Fruit fly (Drosophila melanogaster) whole organism, embryonic: ENCODE measurements around the gene Rsph3.

Source experiments
- CG16813 ChIP-seq: fragments of 200-800 bp; sonication (Bioruptor generic); IDR thresholded peaks from 3 replicates; pipeline ENCODE4 v1.3.6; 2022; ENCODE audit warnings: missing biosample characterization, missing genetic modification characterization; ENCODE audit not compliant: partially characterized antibody
- CG2120 ChIP-seq: fragments of 200-800 bp; sonication (Bioruptor generic); optimal IDR thresholded peaks from 3 replicates; lab custom pipeline; 2016; ENCODE audit warnings: missing biosample characterization, missing genetic modification characterization
- CG4328 ChIP-seq: fragments of 200-800 bp; sonication (Bioruptor generic); optimal IDR thresholded peaks from 3 replicates; lab custom pipeline; 2017; ENCODE audit warnings: missing biosample characterization, missing genetic modification reagents, missing genetic modification characterization
- CG4360 ChIP-seq: fragments of 200-800 bp; sonication (Bioruptor generic); IDR thresholded peaks from 2 replicates; pipeline ENCODE4 v1.3.6; 2022; ENCODE audit warnings: missing biosample characterization, missing genetic modification characterization
- CG6272 ChIP-seq: fragments of 200-800 bp; sonication (Bioruptor generic); IDR thresholded peaks from 2 replicates; pipeline ENCODE4 v1.3.6; 2022; ENCODE audit warnings: missing biosample characterization, missing genetic modification characterization
- CG6765 ChIP-seq: fragments of 200-800 bp; sonication (Bioruptor generic); optimal IDR thresholded peaks from 3 replicates; lab custom pipeline; 2017; ENCODE audit warnings: missing biosample characterization, mild to moderate bottlenecking, missing genetic modification characterization
- CG6854 ChIP-seq: fragments of 200-800 bp; sonication (Bioruptor generic); optimal IDR thresholded peaks from 3 replicates; lab custom pipeline; 2017; ENCODE audit warnings: missing biosample characterization, mild to moderate bottlenecking, missing genetic modification characterization
- CG7786 ChIP-seq: fragments of 200-800 bp; sonication (Bioruptor generic); optimal IDR thresholded peaks from 2 replicates; lab custom pipeline; 2016; ENCODE audit warnings: missing biosample characterization, missing genetic modification characterization
- CG8290 ChIP-seq, 3 experiments: fragments of 200-800 bp; sonication (Bioruptor generic); optimal IDR thresholded peaks; 2 replicates each; lab custom pipeline; 2016 to 2019; ENCODE audit warnings: missing biosample characterization in 3 of 3, missing genetic modification characterization in 3 of 3, mild to moderate bottlenecking in 2 of 3, moderate library complexity in 1 of 3
- CG8924 ChIP-seq: fragments of 200-800 bp; optimal IDR thresholded peaks from 3 replicates; lab custom pipeline; 2019; ENCODE audit warnings: missing biosample characterization, mild to moderate bottlenecking, missing genetic modification characterization, moderate library complexity
- CG9437 ChIP-seq: fragments of 200-800 bp; sonication (Bioruptor generic); optimal IDR thresholded peaks from 2 replicates; lab custom pipeline; 2018; ENCODE audit warnings: missing biosample characterization, mild to moderate bottlenecking, missing genetic modification characterization
- Chrac-16 ChIP-seq: fragments of 200-800 bp; sonication (Bioruptor generic); optimal IDR thresholded peaks from 3 replicates; lab custom pipeline; 2016; ENCODE audit warnings: missing biosample characterization, missing genetic modification characterization
- CoRest ChIP-seq: fragments of 200-800 bp; sonication (Bioruptor generic); optimal IDR thresholded peaks from 3 replicates; lab custom pipeline; 2018; ENCODE audit warnings: missing biosample characterization, mild to moderate bottlenecking, missing genetic modification characterization, moderate library complexity
- D19A ChIP-seq: fragments of 200-800 bp; optimal IDR thresholded peaks from 3 replicates; lab custom pipeline; 2019; ENCODE audit warnings: missing biosample characterization, mild to moderate bottlenecking, missing genetic modification characterization, moderate library complexity
- Dad ChIP-seq: fragments of 200-800 bp; sonication (Bioruptor generic); optimal IDR thresholded peaks from 3 replicates; lab custom pipeline; 2016; ENCODE audit warnings: missing biosample characterization, missing genetic modification characterization
- Deaf1 ChIP-seq: fragments of 200-800 bp; optimal IDR thresholded peaks from 3 replicates; lab custom pipeline; 2019; ENCODE audit warnings: missing biosample characterization, mild to moderate bottlenecking, missing genetic modification characterization, moderate library complexity
- HLH3B ChIP-seq: fragments of 200-800 bp; sonication (Bioruptor generic); IDR thresholded peaks from 2 replicates; pipeline ENCODE4 v1.3.6; 2022; ENCODE audit warnings: missing biosample characterization, missing genetic modification characterization
- HLH4C ChIP-seq: fragments of 200-800 bp; sonication (Bioruptor generic); IDR thresholded peaks from 3 replicates; pipeline ENCODE4 v1.3.6; 2022; ENCODE audit warnings: missing biosample characterization, missing genetic modification characterization; ENCODE audit not compliant: partially characterized antibody
- HLHmδ ChIP-seq: fragments of 200-800 bp; sonication (Bioruptor generic); optimal IDR thresholded peaks from 2 replicates; lab custom pipeline; 2018; ENCODE audit warnings: missing biosample characterization, mild to moderate bottlenecking, missing genetic modification characterization, moderate library complexity
- Med ChIP-seq: fragments of 200-800 bp; sonication (Bioruptor generic); peaks from one replicate; lab custom pipeline; 2016; ENCODE audit warnings: missing biosample characterization, missing genetic modification characterization, mild to moderate bottlenecking, inconsistent platforms, moderate library complexity
- Nf-YB ChIP-seq: fragments of 200-800 bp; sonication (Bioruptor generic); optimal IDR thresholded peaks from 3 replicates; lab custom pipeline; 2019; ENCODE audit warnings: missing biosample characterization, mild to moderate bottlenecking, missing genetic modification characterization, moderate library complexity
- Optix ChIP-seq: fragments of 200-800 bp; sonication (Bioruptor generic); IDR thresholded peaks from 3 replicates; pipeline ENCODE4 v1.3.6; 2022; ENCODE audit warnings: missing biosample characterization, missing genetic modification characterization
- Ssrp ChIP-seq: fragments of 200-800 bp; sonication (Bioruptor generic); optimal IDR thresholded peaks from 2 replicates; lab custom pipeline; 2018; ENCODE audit warnings: missing biosample characterization, mild to moderate bottlenecking, missing genetic modification characterization, moderate library complexity
- TFAM ChIP-seq: fragments of 200-800 bp; sonication (Bioruptor generic); optimal IDR thresholded peaks from 2 replicates; lab custom pipeline; 2017; ENCODE audit warnings: missing biosample characterization, missing genetic modification characterization, inconsistent platforms
- Vsx1 ChIP-seq: fragments of 200-800 bp; sonication (Bioruptor generic); optimal IDR thresholded peaks from 2 replicates; lab custom pipeline; 2017; ENCODE audit warnings: missing biosample characterization, mild to moderate bottlenecking, missing genetic modification characterization, missing genetic modification reagents
- abd-A ChIP-seq: fragments of 200-800 bp; sonication (Bioruptor generic); optimal IDR thresholded peaks from 3 replicates; lab custom pipeline; 2019; ENCODE audit warnings: missing biosample characterization, mild to moderate bottlenecking, missing genetic modification characterization, moderate library complexity
- al ChIP-seq: fragments of 200-800 bp; sonication (Bioruptor generic); IDR thresholded peaks from 2 replicates; pipeline ENCODE4 v1.3.6; 2022; ENCODE audit warnings: missing biosample characterization, missing genetic modification characterization
- chif ChIP-seq, 2 experiments: fragments of 200-800 bp; sonication (Bioruptor generic); optimal IDR thresholded peaks; 3 replicates each; lab custom pipeline; 2016; ENCODE audit warnings: missing biosample characterization in 2 of 2, missing genetic modification characterization in 2 of 2
- ci ChIP-seq: fragments of 200-800 bp; sonication (Bioruptor generic); IDR thresholded peaks from 3 replicates; pipeline ENCODE4 v1.3.6; 2022; ENCODE audit warnings: missing biosample characterization, missing genetic modification characterization
- dmrt11E ChIP-seq: fragments of 200-800 bp; sonication (Bioruptor generic); optimal IDR thresholded peaks from 3 replicates; lab custom pipeline; 2018; ENCODE audit warnings: missing biosample characterization, mild to moderate bottlenecking, missing genetic modification characterization, moderate library complexity
- ftz-f1 ChIP-seq: fragments of 200-800 bp; sonication (Bioruptor generic); optimal IDR thresholded peaks from 2 replicates; lab custom pipeline; 2016; ENCODE audit warnings: missing biosample characterization, missing genetic modification characterization
- gce ChIP-seq: fragments of 200-800 bp; sonication (Bioruptor generic); IDR thresholded peaks from 3 replicates; pipeline ENCODE4 v1.3.6; 2022; ENCODE audit warnings: missing biosample characterization, missing genetic modification characterization
- grn ChIP-seq: fragments of 200-800 bp; sonication (Bioruptor generic); optimal IDR thresholded peaks from 3 replicates; lab custom pipeline; 2017; ENCODE audit warnings: missing biosample characterization, missing genetic modification characterization
- hkb ChIP-seq, 2 experiments: fragments of 200-800 bp in 1 of 2; fragments of >200 bp in 1 of 2; sonication (Bioruptor generic) in 1 of 2; IDR thresholded peaks in 1 of 2; optimal IDR thresholded peaks in 1 of 2; 2 replicates each; pipeline versions ENCODE4 v1.3.6 to Lab custom; 2017 to 2022; ENCODE audit warnings: missing biosample characterization in 1 of 2, missing genetic modification characterization in 1 of 2
- insv ChIP-seq, 2 experiments: fragments of 200-800 bp; sonication (Bioruptor generic); optimal IDR thresholded peaks; 3 replicates each; lab custom pipeline; 2016 to 2018; ENCODE audit warnings: missing biosample characterization in 2 of 2, missing genetic modification characterization in 2 of 2
- inv ChIP-seq: fragments of 200-800 bp; sonication (Bioruptor generic); IDR thresholded peaks from 2 replicates; pipeline ENCODE4 v1.3.6; 2022; ENCODE audit warnings: missing biosample characterization, missing genetic modification characterization; ENCODE audit not compliant: partially characterized antibody
- lab ChIP-seq: fragments of 200-800 bp; sonication (Bioruptor generic); optimal IDR thresholded peaks from 3 replicates; lab custom pipeline; 2017; ENCODE audit warnings: missing biosample characterization, missing genetic modification characterization, mild to moderate bottlenecking, moderate library complexity, missing genetic modification reagents
- lilli ChIP-seq: fragments of 200-800 bp; sonication (Bioruptor generic); optimal IDR thresholded peaks from 3 replicates; lab custom pipeline; 2016; ENCODE audit warnings: missing biosample characterization, missing genetic modification characterization
- lov ChIP-seq, 2 experiments: fragments of 200-800 bp in 1 of 2; fragments of >200 bp in 1 of 2; sonication (Bioruptor generic) in 1 of 2; IDR thresholded peaks in 1 of 2; optimal IDR thresholded peaks in 1 of 2; 2 replicates in 1 of 2; 3 replicates in 1 of 2; pipeline versions ENCODE4 v1.3.6 to Lab custom; 2017 to 2022; ENCODE audit warnings: missing biosample characterization in 1 of 2, missing genetic modification characterization in 1 of 2
- pan ChIP-seq, 4 experiments: fragments of >200 bp in 3 of 4; fragments of 200-800 bp in 1 of 4; sonication (Bioruptor generic) in 1 of 4; optimal IDR thresholded peaks in 3 of 4; IDR thresholded peaks in 1 of 4; 2 replicates each; pipeline versions ENCODE4 v1.3.6 to Lab custom; 2017 to 2022; ENCODE audit warnings: missing biosample characterization in 2 of 4, missing genetic modification characterization in 2 of 4, mixed read lengths in 1 of 4
- pros ChIP-seq: fragments of 200-800 bp; sonication (Bioruptor generic); optimal IDR thresholded peaks from 3 replicates; lab custom pipeline; 2019; ENCODE audit warnings: missing biosample characterization, mild to moderate bottlenecking, missing genetic modification characterization, moderate library complexity
- sna ChIP-seq: fragments of 200-800 bp; sonication (Bioruptor generic); IDR thresholded peaks from 2 replicates; pipeline ENCODE4 v1.3.6; 2022; ENCODE audit warnings: missing biosample characterization, missing genetic modification characterization; ENCODE audit not compliant: partially characterized antibody
- stc ChIP-seq: fragments of 200-800 bp; sonication (Bioruptor generic); IDR thresholded peaks from 2 replicates; pipeline ENCODE4 v1.3.6; 2022; ENCODE audit warnings: missing biosample characterization, missing genetic modification characterization
- tll ChIP-seq, 2 experiments: fragments of 200-800 bp in 1 of 2; fragments of >200 bp in 1 of 2; sonication (Bioruptor generic) in 1 of 2; optimal IDR thresholded peaks; 2 replicates each; lab custom pipeline; 2017 to 2019; ENCODE audit warnings: missing biosample characterization in 2 of 2, missing genetic modification characterization in 2 of 2, mild to moderate bottlenecking in 1 of 2, moderate library complexity in 1 of 2
- zen2 ChIP-seq: fragments of 200-800 bp; sonication (Bioruptor generic); IDR thresholded peaks from 3 replicates; pipeline ENCODE4 v1.3.6; 2022; ENCODE audit warnings: missing biosample characterization, missing genetic modification characterization; ENCODE audit not compliant: partially characterized antibody
- zf30C ChIP-seq: fragments of 200-800 bp; sonication (Bioruptor generic); optimal IDR thresholded peaks from 3 replicates; lab custom pipeline; 2018; ENCODE audit warnings: missing biosample characterization, mild to moderate bottlenecking, missing genetic modification characterization

Gene Rsph3

dm6 chr3L:6789788-6790325 lies 26.8 kb upstream of the Rsph3 start, which contains the start of gene vvl (continued):
- peak; percentile 54 for TF ChIP-seq HLHmδ
- TF ChIP-seq CoRest (tag; lab: Kevin White, UChicago) = peak; percentile 32
- TF ChIP-seq chif (GFP tag; optimal IDR thresholded peaks at IDR 0.05; lab: Kevin White, UChicago) = peak in 1 of 2 experiments; percentile 7
- TF ChIP-seq Nf-YB (GFP tag; lab: Kevin White, UChicago) = peak; percentile 99
- no peak for TF ChIP-seq al (GFP tag; lab: Robert Waterston, UW)
- peak; percentile 30; the same call in 1 of the 2 replicates for TF ChIP-seq inv (GFP tag; lab: Robert Waterston, UW)
- TF ChIP-seq pan (optimal IDR thresholded peaks at IDR 0.05; lab: Kevin White, UChicago) = no peak
- no peak for TF ChIP-seq pan (GFP tag; optimal IDR thresholded peaks at IDR 0.05 in 1 of 2, IDR thresholded peaks at IDR 0.05 in 1 of 2)
- 0 out of 2 replicates have a peak, but pooled peaks have one; percentile 7 for TF ChIP-seq CG6272 (GFP tag; lab: Robert Waterston, UW)
- no peak for TF ChIP-seq CG8290 (GFP tag; optimal IDR thresholded peaks at IDR 0.05; lab: Kevin White, UChicago)
- TF ChIP-seq CG8290 (tag; optimal IDR thresholded peaks at IDR 0.05; lab: Kevin White, UChicago) = peak in 1 of 2 experiments; percentile 37
- no peak for TF ChIP-seq dmrt11E (tag; lab: Kevin White, UChicago)
- TF ChIP-seq CG9437 (GFP tag; lab: Kevin White, UChicago) = peak; percentile 80
- peak; percentile 63; the same call in 2 of the 3 replicates for TF ChIP-seq ci (GFP tag; lab: Robert Waterston, UW)
- peak; percentile 63; the same call in 1 of the 3 replicates for TF ChIP-seq gce (GFP tag; lab: Robert Waterston, UW)
- peak; percentile 94 for TF ChIP-seq CG4360 (GFP tag; lab: Robert Waterston, UW)
- 0 out of 3 replicates have a peak, but pooled peaks have one; percentile 31 for TF ChIP-seq CG16813 (GFP tag; lab: Robert Waterston, UW)
- TF ChIP-seq Dad (GFP tag; lab: Kevin White, UChicago) = no peak
- TF ChIP-seq tll (GFP tag; optimal IDR thresholded peaks at IDR 0.05; lab: Kevin White, UChicago) = peak in 1 of 2 experiments; percentile 6
- peak; percentile 86 for TF ChIP-seq grn (GFP tag; lab: Kevin White, UChicago)
- peak; percentile 80 for TF ChIP-seq ftz-f1
- TF ChIP-seq zf30C (GFP tag; lab: Kevin White, UChicago) = peak; percentile 61
- TF ChIP-seq pros (GFP tag; lab: Kevin White, UChicago) = peak; percentile 61
- no peak for TF ChIP-seq HLH3B
- no peak for TF ChIP-seq Optix (GFP tag; lab: Robert Waterston, UW)
- TF ChIP-seq CG6854 = no peak
- no peak for TF ChIP-seq TFAM
- TF ChIP-seq zen2 (GFP tag; lab: Robert Waterston, UW) = 0 out of 3 replicates have a peak, but pooled peaks have one; percentile 62
- no peak for TF ChIP-seq CG7786 (GFP tag; lab: Kevin White, UChicago)
- peak; percentile 30 for TF ChIP-seq lab
- TF ChIP-seq CG4328 (GFP tag; lab: Kevin White, UChicago) = no peak
- 0 out of 3 replicates have a peak, but pooled peaks have one; percentile 27 for TF ChIP-seq HLH4C (GFP tag; lab: Robert Waterston, UW)
- no peak for TF ChIP-seq CG6765 (GFP tag; lab: Kevin White, UChicago)
- TF ChIP-seq stc (GFP tag; lab: Robert Waterston, UW) = peak; percentile 46; the same call in 1 of the 2 replicates
- no peak for TF ChIP-seq lilli
- TF ChIP-seq abd-A (tag; lab: Kevin White, UChicago) = peak; percentile 79
- peak; percentile 47; the same call in 1 of the 2 replicates for TF ChIP-seq sna (GFP tag; lab: Robert Waterston, UW)
- TF ChIP-seq CG2120 (GFP tag; lab: Kevin White, UChicago) = no peak
- no peak for TF ChIP-seq D19A (tag; lab: Kevin White, UChicago)
- no peak for TF ChIP-seq hkb (optimal IDR thresholded peaks at IDR 0.05; lab: Kevin White, UChicago)
- 0 out of 2 replicates have a peak, but pooled peaks have one; percentile 16 for TF ChIP-seq hkb (GFP tag; IDR thresholded peaks at IDR 0.05; lab: Robert Waterston, UW)
- no peak for TF ChIP-seq Ssrp
- TF ChIP-seq Chrac-16 (GFP tag; lab: Kevin White, UChicago) = no peak
- TF ChIP-seq Vsx1 (GFP tag; lab: Kevin White, UChicago) = peak; percentile 27
- peak; percentile 86 for TF ChIP-seq Med (GFP tag; lab: Kevin White, UChicago)
- peak; percentile 71 for TF ChIP-seq Deaf1 (tag; lab: Kevin White, UChicago)
- no peak for TF ChIP-seq lov (optimal IDR thresholded peaks at IDR 0.05; lab: Kevin White, UChicago)
- 0 out of 3 replicates have a peak, but pooled peaks have one; percentile 3 for TF ChIP-seq lov (GFP tag; IDR thresholded peaks at IDR 0.05; lab: Robert Waterston, UW)
- peak in 1 of 2 experiments; percentile 1 for TF ChIP-seq insv (GFP tag; optimal IDR thresholded peaks at IDR 0.05; lab: Kevin White, UChicago)
- peak; percentile 28 for TF ChIP-seq CG8924 (tag; lab: Kevin White, UChicago)
